Fruit fly (Drosophila melanogaster): ENCODE data around the gene CG6321.

Gene CG6321

DNA sequence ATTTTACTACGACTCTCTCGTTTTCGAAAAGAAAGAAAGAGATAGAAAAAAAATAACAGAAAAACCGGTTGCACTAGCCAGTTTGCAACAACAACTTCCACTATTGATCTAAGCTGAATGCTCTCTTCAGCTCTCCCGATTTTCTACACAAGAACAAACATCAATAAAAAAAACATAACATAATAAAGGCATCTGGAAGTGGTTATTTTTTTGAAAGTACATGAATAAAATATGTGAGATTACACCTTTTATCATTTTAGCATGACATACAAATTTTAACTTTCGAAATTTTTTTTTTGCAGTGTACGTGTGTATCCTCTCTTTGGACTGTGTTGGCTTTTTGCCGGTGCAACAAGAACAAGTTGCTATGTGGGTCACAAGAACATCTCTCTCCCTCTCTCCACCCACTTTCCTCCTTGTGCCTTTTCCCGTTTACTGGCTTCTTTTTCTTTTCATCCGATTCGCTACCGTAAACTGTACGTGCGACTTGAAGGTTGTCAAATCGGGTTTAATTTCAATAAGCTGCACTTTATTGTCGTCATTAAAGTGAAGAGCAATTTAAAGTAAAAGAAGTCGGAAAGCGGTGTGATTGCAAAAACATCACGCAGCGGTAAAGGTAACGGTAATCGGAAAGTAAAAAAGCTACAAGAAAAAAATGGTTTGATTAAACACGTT lies 23.7 kb upstream of the CG6321 start (continued):
- TF ChIP-seq Spps (tag; optimal IDR thresholded peaks at IDR 0.05) (peak; percentile 96), Hr39 (optimal IDR thresholded peaks at IDR 0.05) (no peak), Hey (tag; optimal IDR thresholded peaks at IDR 0.05) (peak; percentile 40), tin (GFP tag; optimal IDR thresholded peaks at IDR 0.05) (peak; percentile 97), sqz (GFP tag; optimal IDR thresholded peaks at IDR 0.05) (peak; percentile 97), ase (GFP tag; IDR thresholded peaks at IDR 0.05) (peak; percentile 95), gcm (GFP tag; optimal IDR thresholded peaks at IDR 0.05) (peak; percentile 97), sc (optimal IDR thresholded peaks at IDR 0.05) (no peak), sc (GFP tag; optimal IDR thresholded peaks at IDR 0.05) (peak; percentile 94), Bteb2 (GFP tag; optimal IDR thresholded peaks at IDR 0.05) (peak; percentile 94), CTCF (GFP tag; optimal IDR thresholded peaks at IDR 0.05) (peak; percentile 69), tna (GFP tag; IDR thresholded peaks at IDR 0.05; ENCODE audit: partially characterized antibody) (no peak), shn (GFP tag; optimal IDR thresholded peaks at IDR 0.05) (peak; percentile 92), slbo (GFP tag; IDR thresholded peaks at IDR 0.05) (peak; percentile 92), CG15073 (GFP tag; optimal IDR thresholded peaks at IDR 0.05) (peak; percentile 78), CG3281 (GFP tag; optimal IDR thresholded peaks at IDR 0.05) (peak; percentile 81), nom (GFP tag; optimal IDR thresholded peaks at IDR 0.05) (peak; percentile 93), CG5953 (GFP tag; IDR thresholded peaks at IDR 0.05) (peak; percentile 95), p53 (GFP tag; optimal IDR thresholded peaks at IDR 0.05) (peak; percentile 84), CG14710 (tag; optimal IDR thresholded peaks at IDR 0.05) (peak; percentile 97), H2.0 (GFP tag; IDR thresholded peaks at IDR 0.05) (peak; percentile 97), Kr (GFP tag; optimal IDR thresholded peaks at IDR 0.05) (peak; percentile 82), tup (GFP tag; optimal IDR thresholded peaks at IDR 0.05) (peak; percentile 84), CkIIα-i1 (GFP tag; IDR thresholded peaks at IDR 0.05) (peak; percentile 66; the same call in 1 of the 2 replicates), CG11560 (tag; IDR thresholded peaks at IDR 0.05) (peak; percentile 74), az2 (GFP tag; optimal IDR thresholded peaks at IDR 0.05) (peak; percentile 98), CG4617 (GFP tag; optimal IDR thresholded peaks at IDR 0.05; ENCODE audit: borderline replicate concordance) (peak; percentile 93), wek (GFP tag; optimal IDR thresholded peaks at IDR 0.05) (peak; percentile 78), Gug (GFP tag; IDR thresholded peaks at IDR 0.05) (peak; percentile 87), lbe (GFP tag; optimal IDR thresholded peaks at IDR 0.05) (no peak), Sox102F (GFP tag; optimal IDR thresholded peaks at IDR 0.05) (peak; percentile 99), CG14965 (GFP tag; optimal IDR thresholded peaks at IDR 0.05; ENCODE audit: borderline replicate concordance) (peak; percentile 85), ato (GFP tag; IDR thresholded peaks at IDR 0.05; ENCODE audit: partially characterized antibody) (no peak), CG6854 (GFP tag; optimal IDR thresholded peaks at IDR 0.05) (peak; percentile 84), CG8281 (tag; optimal IDR thresholded peaks at IDR 0.05) (peak; percentile 88), CG17802 (tag; optimal IDR thresholded peaks at IDR 0.05) (peak; percentile 75), hbn (GFP tag; IDR thresholded peaks at IDR 0.05; ENCODE audit: partially characterized antibody) (no peak), ind (GFP tag; optimal IDR thresholded peaks at IDR 0.05) (peak; percentile 94), tio (GFP tag; optimal IDR thresholded peaks at IDR 0.05) (peak; percentile 95), Abd-B (GFP tag; optimal IDR thresholded peaks at IDR 0.05) (peak; percentile 95), Dek (tag; optimal IDR thresholded peaks at IDR 0.05) (peak; percentile 90), CG12104 (GFP tag; optimal IDR thresholded peaks at IDR 0.05) (peak; percentile 96), nerfin-1 (tag; optimal IDR thresholded peaks at IDR 0.05) (peak; percentile 93), grn (GFP tag; optimal IDR thresholded peaks at IDR 0.05) (peak; percentile 78), HmgD (GFP tag; optimal IDR thresholded peaks at IDR 0.05) (peak; percentile 82), sd (tag; optimal IDR thresholded peaks at IDR 0.05) (no peak), crc (GFP tag; optimal IDR thresholded peaks at IDR 0.05) (peak; percentile 95), z (GFP tag; IDR thresholded peaks at IDR 0.05) (peak; percentile 68; the same call in 1 of the 3 replicates), CG6272 (GFP tag; IDR thresholded peaks at IDR 0.05) (peak; percentile 88), CG18262 (tag; optimal IDR thresholded peaks at IDR 0.05) (peak; percentile 98), Ravus (GFP tag; IDR thresholded peaks at IDR 0.05) (peak; percentile 80)

All from whole organism, embryonic.